Worm (Caenorhabditis elegans): Measurements from ENCODE around the gene F47B8.5.

The F47B8.5 gene

DNA sequence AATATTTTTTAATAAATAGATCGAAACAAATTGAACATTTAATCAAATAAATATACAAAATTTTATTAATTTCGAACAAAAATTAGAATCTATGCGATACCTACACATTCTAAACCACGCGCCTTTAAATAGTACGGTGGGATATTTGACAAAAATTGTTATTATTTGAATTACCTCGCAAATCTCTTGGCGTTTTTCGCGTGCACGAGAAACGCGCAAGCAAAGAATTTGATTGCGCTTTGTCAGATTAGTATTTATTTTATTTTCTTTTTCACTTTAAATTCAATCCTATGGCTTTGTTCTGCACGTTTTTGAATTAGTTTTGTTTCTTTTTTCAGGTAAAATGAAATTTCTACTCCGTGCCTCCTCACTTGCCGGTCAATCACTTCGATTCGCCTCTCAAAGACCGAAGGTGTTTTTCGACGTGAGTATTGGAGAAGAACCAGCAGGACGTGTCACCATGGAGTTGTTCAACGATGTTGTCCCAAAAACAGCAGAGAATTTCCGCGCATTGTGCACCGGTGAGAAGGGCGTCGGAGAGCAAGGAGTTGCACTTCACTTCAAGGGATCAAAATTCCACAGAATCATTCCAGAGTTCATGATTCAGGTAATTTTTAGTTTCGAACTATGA is 28.2 kb upstream of the F47B8.5 start, which contains the start of gene cyn-1 (continued):
- TF ChIP-seq swsn-7 (tag; optimal IDR thresholded peaks at IDR 0.05) (peak; percentile 91), hlh-4 (tag; optimal IDR thresholded peaks at IDR 0.05) (no peak), nhr-237 (tag; optimal IDR thresholded peaks at IDR 0.05) (peak; percentile 26), ama-1 (optimal IDR thresholded peaks at IDR 0.05) (peak; percentile 66), nhr-77 (tag; optimal IDR thresholded peaks at IDR 0.05) (peak; percentile 71), ceh-90 (tag; optimal IDR thresholded peaks at IDR 0.05) (peak; percentile 29), skn-1 (tag; optimal IDR thresholded peaks at IDR 0.05) (peak; percentile 89), unc-30 (tag; optimal IDR thresholded peaks at IDR 0.05) (no peak), elt-3 (tag; optimal IDR thresholded peaks at IDR 0.05) (peak in 2 of 6 experiments; percentile 81 to 83), unc-130 (tag; optimal IDR thresholded peaks at IDR 0.05) (peak; percentile 83), sup-37 (GFP tag; optimal IDR thresholded peaks at IDR 0.05) (peak; percentile 9), nhr-11 (tag; optimal IDR thresholded peaks at IDR 0.05) (peak; percentile 52)

DNA sequence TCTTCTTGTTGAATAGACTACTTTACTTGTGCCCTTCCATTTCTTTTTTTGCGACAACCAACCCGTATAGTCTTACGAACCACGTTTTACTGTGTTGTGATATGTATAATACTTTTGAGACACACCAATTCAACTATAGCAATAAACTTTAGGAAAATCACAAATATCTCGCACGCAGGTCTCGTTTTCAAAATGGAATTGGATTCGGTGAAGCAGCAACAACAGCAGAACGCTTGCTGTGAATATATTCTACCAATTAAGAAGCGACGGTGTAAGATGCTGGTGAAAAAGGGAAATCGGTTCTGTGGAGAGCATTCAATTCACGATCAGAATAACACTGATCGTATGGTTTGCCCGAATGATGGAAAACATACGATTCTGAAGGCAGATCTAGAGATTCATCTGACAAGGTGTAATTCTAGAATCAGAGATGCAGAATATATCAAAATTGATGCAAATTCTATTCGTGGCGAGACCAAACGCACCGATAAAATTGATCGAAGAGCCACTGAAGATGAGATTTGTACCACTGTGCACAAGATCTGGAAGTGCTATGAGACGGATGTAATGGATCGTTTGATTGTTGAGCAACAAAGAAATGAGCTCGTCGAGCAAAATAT is 26.7 kb upstream of the F47B8.5 start, which contains the start of gene Y49A3A.3:
Y49A3A.3 (plus strand) TSS at position 153 of the 620 bp plus-strand sequence.
- TF ChIP-seq lin-35 (GFP tag; optimal IDR thresholded peaks at IDR 0.05) (peak in 1 of 2 experiments; percentile 34), nhr-90 (tag; optimal IDR thresholded peaks at IDR 0.05; ENCODE audit: poor library complexity) (peak; percentile 67), hlh-4 (tag; optimal IDR thresholded peaks at IDR 0.05) (no peak), ztf-4 (tag; optimal IDR thresholded peaks at IDR 0.05) (peak; percentile 29), rnt-1 (tag; optimal IDR thresholded peaks at IDR 0.05) (peak; percentile 11), zag-1 (tag; optimal IDR thresholded peaks at IDR 0.05) (no peak), nhr-20 (tag; optimal IDR thresholded peaks at IDR 0.05) (peak; percentile 15), nhr-71 (tag; optimal IDR thresholded peaks at IDR 0.05) (peak; percentile 60), ceh-82 (tag; optimal IDR thresholded peaks at IDR 0.05) (no peak), nhr-47 (tag; optimal IDR thresholded peaks at IDR 0.05) (peak; percentile 20), aly-2 (tag; optimal IDR thresholded peaks at IDR 0.05) (peak; percentile 98), ama-1 (optimal IDR thresholded peaks at IDR 0.05) (peak; percentile 7), snu-23 (GFP tag; optimal IDR thresholded peaks at IDR 0.05) (peak; percentile 10), elt-2 (tag; optimal IDR thresholded peaks at IDR 0.05) (peak; percentile 15), efl-1 (optimal IDR thresholded peaks at IDR 0.05) (peak; percentile 9 to 32), efl-1 (GFP tag; optimal IDR thresholded peaks at IDR 0.05 in 1 of 2) (peak in 1 of 2 experiments; percentile 95)

DNA sequence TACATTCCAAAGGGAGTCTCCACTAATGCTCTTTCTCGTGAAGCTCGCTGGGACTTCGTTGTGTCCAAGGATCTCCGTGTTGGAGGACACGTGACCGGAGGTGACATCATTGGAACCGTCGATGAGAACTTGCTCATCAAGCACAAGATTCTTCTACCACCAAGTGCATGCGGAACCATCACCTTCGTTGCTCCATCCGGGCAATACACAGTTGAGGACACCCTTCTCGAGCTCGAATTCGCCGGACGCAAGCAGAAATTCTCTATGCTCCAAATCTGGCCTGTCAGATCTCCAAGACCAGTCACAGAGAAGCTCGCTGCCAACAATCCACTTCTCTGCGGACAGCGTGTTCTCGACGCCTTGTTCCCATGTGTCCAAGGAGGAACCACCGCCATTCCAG is 24.4 kb upstream of the F47B8.5 start:
- TF ChIP-seq hpl-2 (GFP tag; optimal IDR thresholded peaks at IDR 0.05) (no peak), lin-35 (GFP tag; optimal IDR thresholded peaks at IDR 0.05) (no peak)

DNA sequence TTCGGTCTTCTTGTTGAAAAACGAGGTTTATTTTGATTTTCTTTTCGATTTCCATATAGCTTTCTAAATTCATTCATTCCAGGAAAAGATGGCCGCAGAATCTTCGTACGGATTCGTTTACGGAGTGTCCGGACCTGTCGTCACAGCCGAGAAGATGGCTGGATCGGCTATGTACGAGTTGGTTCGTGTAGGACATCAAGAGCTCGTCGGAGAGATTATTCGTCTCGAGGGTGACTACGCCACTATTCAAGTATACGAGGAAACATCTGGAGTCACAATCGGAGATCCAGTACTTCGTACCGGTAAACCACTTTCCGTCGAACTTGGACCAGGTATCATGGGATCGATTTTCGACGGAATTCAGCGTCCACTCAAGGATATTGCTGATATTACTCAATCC is 24.0 kb upstream of the F47B8.5 start, which contains the start of gene vha-13:
vha-13 (plus strand) TSS at position 81 of the 400 bp plus-strand sequence.
- TF ChIP-seq nhr-47 (tag; optimal IDR thresholded peaks at IDR 0.05) (no peak), alr-1 (tag; optimal IDR thresholded peaks at IDR 0.05; ENCODE audit: borderline replicate concordance) (no peak), snu-23 (GFP tag; optimal IDR thresholded peaks at IDR 0.05) (no peak), efl-1 (optimal IDR thresholded peaks at IDR 0.05) (no peak), efl-1 (GFP tag; optimal IDR thresholded peaks at IDR 0.05 in 1 of 2) (peak in 1 of 2 experiments; percentile 65), C34B4.2 (tag; optimal IDR thresholded peaks at IDR 0.05) (no peak), tbx-2 (tag; optimal IDR thresholded peaks at IDR 0.05) (no peak), nhr-85 (tag) (peak; percentile 42)

DNA sequence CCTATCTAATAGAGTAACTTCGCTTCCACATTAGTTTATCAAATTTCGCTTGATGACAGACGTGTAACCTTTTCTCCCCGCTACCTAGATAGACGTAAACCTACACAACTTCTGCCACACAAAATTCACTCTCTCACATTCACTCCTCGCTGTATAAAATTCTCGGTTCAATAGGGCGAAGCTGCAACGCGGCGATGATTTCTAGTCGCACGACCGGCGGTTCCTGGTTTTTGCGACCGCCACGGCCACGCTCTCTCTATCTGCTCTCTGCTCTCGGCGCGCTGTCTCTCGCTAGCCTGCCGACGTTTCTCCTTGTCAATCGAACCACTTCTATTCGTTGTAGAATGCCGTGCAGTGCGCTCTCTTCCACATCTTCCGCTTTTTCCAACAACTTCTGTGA is 23.3 kb upstream of the F47B8.5 start:
- TF ChIP-seq nhr-11 (tag; optimal IDR thresholded peaks at IDR 0.05) = no peak
- peak; percentile 58 for TF ChIP-seq nhr-237 (tag; optimal IDR thresholded peaks at IDR 0.05)
- TF ChIP-seq nhr-85 (tag) = peak; percentile 77
- peak; percentile 35 for TF ChIP-seq irx-1 (tag; optimal IDR thresholded peaks at IDR 0.05)
- TF ChIP-seq mef-2 (tag; optimal IDR thresholded peaks at IDR 0.05) = no peak
- no peak for TF ChIP-seq mab-9 (GFP tag; IDR thresholded peaks at IDR 0.05)
- no peak for TF ChIP-seq hlh-4 (tag; optimal IDR thresholded peaks at IDR 0.05)
- peak; percentile 85 for TF ChIP-seq nhr-20 (tag; optimal IDR thresholded peaks at IDR 0.05)
- no peak for TF ChIP-seq C34B4.2 (tag; optimal IDR thresholded peaks at IDR 0.05)
- no peak for TF ChIP-seq ces-1 (GFP tag; optimal IDR thresholded peaks at IDR 0.05)
- TF ChIP-seq zag-1 (tag; optimal IDR thresholded peaks at IDR 0.05) = no peak
- peak; percentile 51 for TF ChIP-seq jun-1 (tag; optimal IDR thresholded peaks at IDR 0.05)
- TF ChIP-seq lir-3 (tag; optimal IDR thresholded peaks at IDR 0.05; ENCODE audit: poor library complexity) = peak; percentile 39
- peak; percentile 58 to 84 for TF ChIP-seq lsy-2 (tag; optimal IDR thresholded peaks at IDR 0.05)
- no peak for TF ChIP-seq nhr-76 (tag; optimal IDR thresholded peaks at IDR 0.05)
- no peak for TF ChIP-seq zip-4 (GFP tag; optimal IDR thresholded peaks at IDR 0.05)
- no peak for TF ChIP-seq efl-3 (GFP tag; optimal IDR thresholded peaks at IDR 0.05)
- TF ChIP-seq fkh-10 (GFP tag; optimal IDR thresholded peaks at IDR 0.05) = peak; percentile 70
- TF ChIP-seq nhr-84 (tag; optimal IDR thresholded peaks at IDR 0.05) = no peak
